Worm (Caenorhabditis elegans) whole organism, L3 larva: Measurements from ENCODE around the gene sfa-1.

ENCODE experiments used
- elt-1 ChIP-seq: fragments of 150-350 bp; optimal IDR thresholded peaks from 2 replicates; lab custom pipeline; 2014; ENCODE audit warnings: missing biosample characterization, missing genetic modification characterization
- eor-1 ChIP-seq, 2 experiments: fragments of 150-350 bp; optimal IDR thresholded peaks; 2 replicates each; lab custom pipeline; 2014 to 2018; ENCODE audit warnings: missing biosample characterization in 2 of 2, missing genetic modification characterization in 2 of 2
- nhr-237 ChIP-seq: fragments of 150-350 bp; optimal IDR thresholded peaks from 2 replicates; lab custom pipeline; 2014; ENCODE audit warnings: missing biosample characterization, missing genetic modification characterization
- tbx-2 ChIP-seq: sonication (generic microtip); optimal IDR thresholded peaks from 2 replicates; lab custom pipeline; 2016; ENCODE audit warnings: mild to moderate bottlenecking, missing genetic modification characterization, missing compliant biosample characterization
- unc-62 ChIP-seq: fragments of 150-350 bp; sonication (generic microtip); optimal IDR thresholded peaks from 4 replicates; lab custom pipeline; 2014; ENCODE audit warnings: missing biosample characterization, missing genetic modification reagents, missing genetic modification characterization

DNA sequence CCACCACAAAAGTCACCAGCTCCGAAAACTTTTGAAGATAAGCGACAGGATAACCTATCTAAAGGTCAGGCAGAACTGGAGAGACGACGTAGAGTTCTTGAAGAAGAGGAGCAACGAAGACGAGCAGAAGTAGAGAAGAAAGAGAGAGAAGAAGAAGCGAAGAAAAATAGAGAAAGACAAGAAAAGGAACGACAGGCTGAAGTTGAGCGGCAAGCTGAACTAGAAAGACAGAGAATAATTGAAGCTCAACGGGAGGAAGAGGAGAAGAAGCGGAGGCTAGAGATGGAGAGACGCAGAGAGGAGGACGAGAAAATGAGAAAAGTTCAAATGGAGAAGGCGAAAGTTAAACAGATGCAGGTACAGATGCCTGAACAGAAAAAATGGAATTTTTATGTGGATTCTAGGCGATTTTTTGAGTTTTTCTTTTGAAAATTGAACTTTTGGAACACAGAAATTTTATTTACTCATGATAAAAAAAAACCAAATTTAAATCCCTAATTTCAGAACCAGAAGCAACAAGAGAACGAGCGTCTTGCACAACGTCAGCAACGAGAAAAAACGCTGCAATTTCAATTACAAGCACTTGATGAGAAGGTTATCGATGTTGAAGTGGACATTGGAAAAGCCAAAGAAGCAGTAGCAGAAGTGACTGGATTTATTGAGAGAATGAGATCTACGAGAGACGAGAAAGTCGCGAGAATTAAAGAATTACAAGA lies 10.4 kb upstream of the sfa-1 start:
- TF ChIP-seq unc-62 (GFP tag; lab: Kevin White, UChicago): no peak
- no peak for TF ChIP-seq elt-1
- no peak for TF ChIP-seq nhr-237 (tag; lab: Kevin White, UChicago)
- TF ChIP-seq eor-1 (tag; optimal IDR thresholded peaks at IDR 0.05; lab: Kevin White, UChicago): no peak
- TF ChIP-seq tbx-2 (tag; lab: Kevin White, UChicago): no peak
